Worm (Caenorhabditis elegans): Measurements from ENCODE around the gene psd-1.
A peak's percentile ranks its signal among the peaks of the same experiment; 100 is the strongest.

The psd-1 gene

ce11 chrIII:7317354-7317753, 42.2 kb upstream of the psd-1 start:
- peak; percentile 20 for TF ChIP-seq hlh-11 (tag; optimal IDR thresholded peaks at IDR 0.05)
- peak; percentile 23 for TF ChIP-seq hlh-30 (tag; optimal IDR thresholded peaks at IDR 0.05; ENCODE audit: insufficient read depth)
- no peak for TF ChIP-seq sdz-12 (GFP tag; optimal IDR thresholded peaks at IDR 0.05)
- TF ChIP-seq dmd-8 (GFP tag; IDR thresholded peaks at IDR 0.05) = no peak
- TF ChIP-seq lsy-2 (tag; optimal IDR thresholded peaks at IDR 0.05) = peak in 1 of 2 experiments; percentile 15
- no peak for TF ChIP-seq nhr-77 (tag; optimal IDR thresholded peaks at IDR 0.05)
- no peak for TF ChIP-seq php-3 (GFP tag; IDR thresholded peaks at IDR 0.05)
- peak; percentile 69 for TF ChIP-seq pqm-1 (tag; optimal IDR thresholded peaks at IDR 0.05)
- TF ChIP-seq unc-62 (GFP tag; optimal IDR thresholded peaks at IDR 0.05 in 1 of 2) = peak in 1 of 2 experiments; percentile 53
- no peak for TF ChIP-seq unc-62 (tag; optimal IDR thresholded peaks at IDR 0.05)
- TF ChIP-seq daf-16 (GFP tag; optimal IDR thresholded peaks at IDR 0.05) = no peak
- peak; percentile 45 for TF ChIP-seq daf-16 (tag; optimal IDR thresholded peaks at IDR 0.05)
- TF ChIP-seq dve-1 (tag; optimal IDR thresholded peaks at IDR 0.05; ENCODE audit: insufficient read depth) = peak; percentile 42
- TF ChIP-seq lin-39 (tag; optimal IDR thresholded peaks at IDR 0.05) = no peak
- TF ChIP-seq pha-4 (GFP tag; IDR thresholded peaks at IDR 0.05) = no peak
- peak; percentile 77 for TF ChIP-seq pha-4 (tag; optimal IDR thresholded peaks at IDR 0.05)

ce11 chrIII:7314927-7315547, 39.8 kb upstream of the psd-1 start, which contains the start of gene nspg-6:
Gene nspg-6 (minus strand): TSS chrIII:7314977.
- TF ChIP-seq dmd-6 (GFP tag; IDR thresholded peaks at IDR 0.05) (peak; percentile 66), pqm-1 (tag; optimal IDR thresholded peaks at IDR 0.05) (peak; percentile 97), tra-1 (GFP tag; IDR thresholded peaks at IDR 0.05) (no peak), nhr-42 (GFP tag; IDR thresholded peaks at IDR 0.05) (no peak), dve-1 (tag; optimal IDR thresholded peaks at IDR 0.05; ENCODE audit: insufficient read depth) (peak; percentile 39), daf-16 (GFP tag; optimal IDR thresholded peaks at IDR 0.05) (no peak), daf-16 (tag; optimal IDR thresholded peaks at IDR 0.05) (peak; percentile 48), nhr-28 (tag; optimal IDR thresholded peaks at IDR 0.05) (peak; percentile 77), tag-97 (GFP tag; IDR thresholded peaks at IDR 0.05) (no peak), dmd-9 (GFP tag; IDR thresholded peaks at IDR 0.05) (no peak), php-3 (GFP tag; IDR thresholded peaks at IDR 0.05) (peak; percentile 70; the same call in 1 of the 2 replicates), hlh-11 (tag; optimal IDR thresholded peaks at IDR 0.05) (peak; percentile 30), unc-62 (GFP tag; optimal IDR thresholded peaks at IDR 0.05 in 1 of 2) (no peak), unc-62 (tag; optimal IDR thresholded peaks at IDR 0.05) (no peak)

- TF ChIP-seq aha-1 (tag) = peak; percentile 93
- no peak for TF ChIP-seq lir-3 (tag; optimal IDR thresholded peaks at IDR 0.05)
Measured at ce11 chrIII:7314473-7314872, 39.3 kb upstream of the psd-1 start.

ce11 chrIII:7310662-7311340, 35.6 kb upstream of the psd-1 start, which contains the start of the genes F56C9.6 and F56C9.3:
Gene F56C9.6 (minus strand): TSS chrIII:7310773.
Gene F56C9.3 (plus strand): TSS chrIII:7311290.
- TF ChIP-seq dpl-1 (GFP tag; optimal IDR thresholded peaks at IDR 0.05) (no peak), lin-38 (GFP tag; IDR thresholded peaks at IDR 0.05) (no peak), F26F4.8 (GFP tag; conservative IDR thresholded peaks at IDR 0.05) (no peak), ceh-20 (GFP tag; IDR thresholded peaks at IDR 0.05) (no peak), unc-130 (GFP tag; optimal IDR thresholded peaks at IDR 0.05) (peak; percentile 20), nhr-77 (tag; optimal IDR thresholded peaks at IDR 0.05) (no peak)

- TF ChIP-seq skn-1 (tag; optimal IDR thresholded peaks at IDR 0.05) (no peak), lin-13 (GFP tag; optimal IDR thresholded peaks at IDR 0.05) (no peak), unc-62 (GFP tag; optimal IDR thresholded peaks at IDR 0.05 in 1 of 2) (peak in 1 of 2 experiments; percentile 60), unc-62 (tag; optimal IDR thresholded peaks at IDR 0.05) (no peak), ceh-28 (tag; optimal IDR thresholded peaks at IDR 0.05) (peak; percentile 38), nhr-102 (tag; optimal IDR thresholded peaks at IDR 0.05) (no peak)
Measured at ce11 chrIII:7308600-7309109, 33.5 kb upstream of the psd-1 start, which contains the start of gene acbp-4. Gene acbp-4 (minus strand): TSS chrIII:7309109.
